Fruit fly (Drosophila melanogaster): Measurements from ENCODE around the gene chas.

Gene chas

dm6 chrX:17737812-17738473 is 39.4 kb upstream of the chas start (continued):
- peak; percentile 36 for TF ChIP-seq HLHmδ (GFP tag; optimal IDR thresholded peaks at IDR 0.05)
- no peak for TF ChIP-seq gcm2 (GFP tag; optimal IDR thresholded peaks at IDR 0.05)
- peak; percentile 48 for TF ChIP-seq Xbp1 (GFP tag; optimal IDR thresholded peaks at IDR 0.05)
- peak; percentile 45 for TF ChIP-seq CG15514 (GFP tag; optimal IDR thresholded peaks at IDR 0.05)
- peak in 1 of 2 experiments; percentile 33 for TF ChIP-seq chif (GFP tag; optimal IDR thresholded peaks at IDR 0.05)
- TF ChIP-seq Awh (GFP tag; IDR thresholded peaks at IDR 0.05), result 0 out of 2 replicates have a peak, but pooled peaks have one; percentile 24
- no peak for TF ChIP-seq CG43689 (GFP tag; IDR thresholded peaks at IDR 0.05)
- TF ChIP-seq CG10267 (tag; optimal IDR thresholded peaks at IDR 0.05), result peak; percentile 73
- TF ChIP-seq CG11398 (GFP tag; optimal IDR thresholded peaks at IDR 0.05), result no peak
- TF ChIP-seq Meics (GFP tag; optimal IDR thresholded peaks at IDR 0.05), result peak; percentile 71
- TF ChIP-seq Ssrp (tag; optimal IDR thresholded peaks at IDR 0.05), result peak; percentile 42
- peak; percentile 59 for TF ChIP-seq Fer1 (GFP tag; optimal IDR thresholded peaks at IDR 0.05)
- no peak; the same call in 1 of the 2 replicates for TF ChIP-seq NFAT (GFP tag; IDR thresholded peaks at IDR 0.05)
- no peak for TF ChIP-seq gsb (GFP tag; IDR thresholded peaks at IDR 0.05)
- TF ChIP-seq sc (optimal IDR thresholded peaks at IDR 0.05), result no peak
- TF ChIP-seq sc (GFP tag; optimal IDR thresholded peaks at IDR 0.05), result no peak
- TF ChIP-seq CG2712 (tag; optimal IDR thresholded peaks at IDR 0.05), result peak; percentile 76
- TF ChIP-seq CG4424 (GFP tag; optimal IDR thresholded peaks at IDR 0.05), result peak; percentile 42
- TF ChIP-seq dm (GFP tag; optimal IDR thresholded peaks at IDR 0.05), result peak; percentile 51
- TF ChIP-seq Oli (tag; optimal IDR thresholded peaks at IDR 0.05), result peak; percentile 57
- TF ChIP-seq CG2129 (GFP tag; IDR thresholded peaks at IDR 0.05; ENCODE audit: partially characterized antibody), result peak; percentile 92
- no peak for TF ChIP-seq tup (GFP tag; optimal IDR thresholded peaks at IDR 0.05)
- no peak for TF ChIP-seq CG17912 (GFP tag; optimal IDR thresholded peaks at IDR 0.05)
- TF ChIP-seq kni (GFP tag; optimal IDR thresholded peaks at IDR 0.05), result no peak
- TF ChIP-seq Nf-YB (GFP tag; optimal IDR thresholded peaks at IDR 0.05), result no peak
- TF ChIP-seq Atf3 (GFP tag; optimal IDR thresholded peaks at IDR 0.05), result peak; percentile 30
- no peak for TF ChIP-seq ssp (GFP tag; IDR thresholded peaks at IDR 0.05)
- peak; percentile 96 for TF ChIP-seq Dll (GFP tag; IDR thresholded peaks at IDR 0.05; ENCODE audit: partially characterized antibody)
- no peak for TF ChIP-seq CG15601 (tag; optimal IDR thresholded peaks at IDR 0.05)
- TF ChIP-seq yki (optimal IDR thresholded peaks at IDR 0.05), result peak; percentile 25
- no peak for TF ChIP-seq Nf-YA (GFP tag; IDR thresholded peaks at IDR 0.05)
- peak; percentile 78 for TF ChIP-seq CG18262 (tag; optimal IDR thresholded peaks at IDR 0.05)
- TF ChIP-seq Spps (tag; optimal IDR thresholded peaks at IDR 0.05), result no peak
- TF ChIP-seq Tbp (GFP tag; optimal IDR thresholded peaks at IDR 0.05), result no peak
- TF ChIP-seq slp2 (GFP tag; optimal IDR thresholded peaks at IDR 0.05), result peak; percentile 8
- TF ChIP-seq CG16863 (GFP tag; optimal IDR thresholded peaks at IDR 0.05), result peak; percentile 31
- peak; percentile 61 for TF ChIP-seq CG1603 (tag; optimal IDR thresholded peaks at IDR 0.05)
- peak; percentile 28 to 54 for TF ChIP-seq Trl (optimal IDR thresholded peaks at IDR 0.05)
- TF ChIP-seq Trl (GFP tag; optimal IDR thresholded peaks at IDR 0.05), result peak; percentile 49
- TF ChIP-seq Scr (GFP tag; IDR thresholded peaks at IDR 0.05; ENCODE audit: partially characterized antibody), result peak; percentile 93
- peak; percentile 93 for TF ChIP-seq sna (GFP tag; IDR thresholded peaks at IDR 0.05; ENCODE audit: partially characterized antibody)
- peak; percentile 50 for TF ChIP-seq Ptx1 (GFP tag; IDR thresholded peaks at IDR 0.05)
- TF ChIP-seq Fer2 (tag; optimal IDR thresholded peaks at IDR 0.05), result no peak
- no peak for TF ChIP-seq CG7786 (GFP tag; optimal IDR thresholded peaks at IDR 0.05)
- TF ChIP-seq CG3726 (GFP tag; IDR thresholded peaks at IDR 0.05), result no peak
- peak; percentile 31 for TF ChIP-seq tap (tag; optimal IDR thresholded peaks at IDR 0.05)
- peak; percentile 72 for TF ChIP-seq dmrt99B (tag; optimal IDR thresholded peaks at IDR 0.05)
- no peak for TF ChIP-seq shn (GFP tag; optimal IDR thresholded peaks at IDR 0.05)
- peak; percentile 88 for TF ChIP-seq sens (GFP tag)
- TF ChIP-seq CG7928 (GFP tag; optimal IDR thresholded peaks at IDR 0.05), result no peak
- peak; percentile 73 for TF ChIP-seq CG10979 (tag; optimal IDR thresholded peaks at IDR 0.05)

Data from whole organism, embryonic.